Fruit fly (Drosophila melanogaster) whole organism, embryonic: ENCODE measurements around the gene dlt.

ENCODE experiments used
- CG10462 ChIP-seq: fragments of 200-800 bp; sonication (Bioruptor generic); optimal IDR thresholded peaks from 2 replicates; lab custom pipeline; 2016; ENCODE audit warnings: missing biosample characterization, missing genetic modification characterization
- CG11560 ChIP-seq: fragments of 200-800 bp; sonication (Bioruptor generic); IDR thresholded peaks from 3 replicates; pipeline ENCODE4 v1.3.6; 2022; ENCODE audit warnings: missing biosample characterization, missing genetic modification characterization
- CG12299 ChIP-seq: fragments of 200-800 bp; sonication (Bioruptor generic); optimal IDR thresholded peaks from 2 replicates; lab custom pipeline; 2018; ENCODE audit warnings: missing biosample characterization, mild to moderate bottlenecking, missing genetic modification characterization
- CG12942 ChIP-seq: fragments of 200-800 bp; sonication (Bioruptor generic); optimal IDR thresholded peaks from 3 replicates; lab custom pipeline; 2016; ENCODE audit warnings: missing biosample characterization, missing genetic modification characterization
- CG13123 ChIP-seq: fragments of 200-800 bp; sonication (Bioruptor generic); optimal IDR thresholded peaks from 2 replicates; lab custom pipeline; 2016; ENCODE audit warnings: missing biosample characterization, missing genetic modification characterization
- CG13775 ChIP-seq: fragments of 200-800 bp; sonication (Bioruptor generic); optimal IDR thresholded peaks from 3 replicates; lab custom pipeline; 2017; ENCODE audit warnings: missing biosample characterization, mild to moderate bottlenecking, missing genetic modification characterization
- CG13894 ChIP-seq: fragments of 200-800 bp; sonication (Bioruptor generic); optimal IDR thresholded peaks from 3 replicates; lab custom pipeline; 2018; ENCODE audit warnings: missing biosample characterization, mild to moderate bottlenecking, missing genetic modification characterization, moderate library complexity
- CG14965 ChIP-seq: fragments of 200-800 bp; sonication (Bioruptor generic); optimal IDR thresholded peaks from 2 replicates; lab custom pipeline; 2016; ENCODE audit warnings: missing biosample characterization, missing genetic modification characterization, borderline replicate concordance
- CG15514 ChIP-seq: fragments of 200-800 bp; sonication (Bioruptor generic); optimal IDR thresholded peaks from 3 replicates; lab custom pipeline; 2017; ENCODE audit warnings: missing biosample characterization, missing genetic modification characterization, mild to moderate bottlenecking, moderate library complexity, missing genetic modification reagents
- CG17912 ChIP-seq: fragments of 200-800 bp; sonication (Bioruptor generic); optimal IDR thresholded peaks from 2 replicates; lab custom pipeline; 2018; ENCODE audit warnings: missing biosample characterization, mild to moderate bottlenecking, missing genetic modification characterization
- CG18011 ChIP-seq: fragments of 200-800 bp; sonication (Bioruptor generic); optimal IDR thresholded peaks from 2 replicates; lab custom pipeline; 2017; ENCODE audit warnings: missing biosample characterization, missing genetic modification characterization, mild to moderate bottlenecking, moderate library complexity, missing genotype
- CG1832 ChIP-seq: fragments of 200-800 bp; sonication (Bioruptor generic); optimal IDR thresholded peaks from 2 replicates; lab custom pipeline; 2017; ENCODE audit warnings: missing biosample characterization, mild to moderate bottlenecking, missing genetic modification characterization, inconsistent platforms
- CG30020 ChIP-seq: fragments of 200-800 bp; optimal IDR thresholded peaks from 2 replicates; lab custom pipeline; 2019; ENCODE audit warnings: missing biosample characterization, mild to moderate bottlenecking, missing genetic modification characterization, moderate library complexity
- CG43689 ChIP-seq: fragments of 200-800 bp; sonication (Bioruptor generic); IDR thresholded peaks from 2 replicates; pipeline ENCODE4 v1.3.6; 2022; ENCODE audit warnings: missing biosample characterization, missing genetic modification characterization
- CHES-1-like ChIP-seq: fragments of 200-800 bp; sonication (Bioruptor generic); optimal IDR thresholded peaks from 2 replicates; lab custom pipeline; 2016; ENCODE audit warnings: missing biosample characterization, missing genetic modification characterization
- Dfd ChIP-seq, 2 experiments: fragments of >200 bp; optimal IDR thresholded peaks; 2 replicates each; lab custom pipeline; 2017; ENCODE audit warnings: missing biosample characterization in 2 of 2, missing genetic modification characterization in 2 of 2
- ERR ChIP-seq: fragments of 200-800 bp; sonication (Bioruptor generic); optimal IDR thresholded peaks from 2 replicates; lab custom pipeline; 2016; ENCODE audit warnings: missing biosample characterization, missing genetic modification characterization
- H2.0 ChIP-seq: fragments of 200-800 bp; sonication (Bioruptor generic); IDR thresholded peaks from 2 replicates; pipeline ENCODE4 v1.3.6; 2022; ENCODE audit warnings: missing biosample characterization, missing genetic modification characterization
- Hmr ChIP-seq: fragments of 200-800 bp; sonication (Bioruptor generic); optimal IDR thresholded peaks from 3 replicates; lab custom pipeline; 2017; ENCODE audit warnings: mild to moderate bottlenecking, missing biosample characterization, missing genetic modification reagents, missing genetic modification characterization
- Hr78 ChIP-seq, 2 experiments: fragments of 200-800 bp in 1 of 2; fragments of >200 bp in 1 of 2; sonication (Bioruptor generic) in 1 of 2; optimal IDR thresholded peaks; 2 replicates each; lab custom pipeline; 2017 to 2019; ENCODE audit warnings: missing biosample characterization in 2 of 2, missing genetic modification characterization in 2 of 2, mild to moderate bottlenecking in 1 of 2, moderate library complexity in 1 of 2
- Jarid2 ChIP-seq: fragments of 200-800 bp; sonication (Bioruptor generic); optimal IDR thresholded peaks from 3 replicates; lab custom pipeline; 2017; ENCODE audit warnings: mild to moderate bottlenecking, missing biosample characterization, missing genetic modification reagents, missing genetic modification characterization
- Mes4 ChIP-seq: fragments of 200-800 bp; sonication (Bioruptor generic); optimal IDR thresholded peaks from 2 replicates; lab custom pipeline; 2016; ENCODE audit warnings: missing biosample characterization, missing genetic modification characterization
- Myb ChIP-seq: fragments of 200-800 bp; sonication (Bioruptor generic); optimal IDR thresholded peaks from 2 replicates; lab custom pipeline; 2016; ENCODE audit warnings: missing biosample characterization, missing genetic modification characterization
- NC2α ChIP-seq: fragments of 200-800 bp; sonication (Bioruptor generic); optimal IDR thresholded peaks from 2 replicates; lab custom pipeline; 2016; ENCODE audit warnings: missing biosample characterization, missing genetic modification characterization
- Rfx ChIP-seq: fragments of 200-800 bp; sonication (Bioruptor generic); IDR thresholded peaks from 2 replicates; pipeline ENCODE4 v1.3.6; 2022; ENCODE audit warnings: missing biosample characterization, missing genetic modification characterization
- Spps ChIP-seq: fragments of 200-800 bp; sonication (Bioruptor generic); optimal IDR thresholded peaks from 2 replicates; lab custom pipeline; 2018; ENCODE audit warnings: missing biosample characterization, mild to moderate bottlenecking, missing genetic modification characterization
- Sry-β ChIP-seq: fragments of 200-800 bp; sonication (Bioruptor generic); optimal IDR thresholded peaks from 2 replicates; lab custom pipeline; 2018; ENCODE audit warnings: missing biosample characterization, mild to moderate bottlenecking, missing genetic modification characterization, moderate library complexity
- Trl ChIP-seq, 3 experiments: fragments of >200 bp in 2 of 3; fragments of 200-800 bp in 1 of 3; sonication (Bioruptor generic) in 1 of 3; optimal IDR thresholded peaks; 2 replicates in 1 of 3; 3 replicates in 2 of 3; lab custom pipeline; 2016 to 2017; ENCODE audit warnings: missing biosample characterization in 1 of 3, missing genetic modification characterization in 1 of 3
- ara ChIP-seq: fragments of 200-800 bp; sonication (Bioruptor generic); IDR thresholded peaks from 2 replicates; pipeline ENCODE4 v1.3.6; 2022; ENCODE audit warnings: missing biosample characterization, missing genetic modification characterization
- bbx ChIP-seq: fragments of 200-800 bp; sonication (Bioruptor generic); IDR thresholded peaks from 2 replicates; pipeline ENCODE4 v1.3.6; 2022; ENCODE audit warnings: missing biosample characterization, missing genetic modification characterization; ENCODE audit not compliant: partially characterized antibody
- dm ChIP-seq: fragments of 200-800 bp; sonication (Bioruptor generic); optimal IDR thresholded peaks from 3 replicates; lab custom pipeline; 2016; ENCODE audit warnings: missing biosample characterization, missing genetic modification characterization
- dmrt11E ChIP-seq: fragments of 200-800 bp; sonication (Bioruptor generic); optimal IDR thresholded peaks from 3 replicates; lab custom pipeline; 2018; ENCODE audit warnings: missing biosample characterization, mild to moderate bottlenecking, missing genetic modification characterization, moderate library complexity
- dpn ChIP-seq, 2 experiments: fragments of 200-800 bp; sonication (Bioruptor generic); optimal IDR thresholded peaks; 3 replicates each; lab custom pipeline; 2016; ENCODE audit warnings: missing biosample characterization in 2 of 2, missing genetic modification characterization in 2 of 2
- fd102C ChIP-seq: fragments of 200-800 bp; sonication (Bioruptor generic); optimal IDR thresholded peaks from 2 replicates; lab custom pipeline; 2018; ENCODE audit warnings: missing biosample characterization, mild to moderate bottlenecking, missing genetic modification characterization, moderate library complexity
- fd3F ChIP-seq: fragments of 200-800 bp; sonication (Bioruptor generic); optimal IDR thresholded peaks from 2 replicates; lab custom pipeline; 2018; ENCODE audit warnings: missing biosample characterization, mild to moderate bottlenecking, missing genetic modification characterization, moderate library complexity
- ham ChIP-seq: fragments of 200-800 bp; sonication (Bioruptor generic); IDR thresholded peaks from 2 replicates; pipeline ENCODE4 v1.3.6; 2022; ENCODE audit warnings: missing biosample characterization, missing genetic modification characterization
- her ChIP-seq: fragments of 200-800 bp; sonication (Bioruptor generic); optimal IDR thresholded peaks from 2 replicates; lab custom pipeline; 2016; ENCODE audit warnings: missing biosample characterization, missing genetic modification characterization
- lilli ChIP-seq: fragments of 200-800 bp; sonication (Bioruptor generic); optimal IDR thresholded peaks from 3 replicates; lab custom pipeline; 2016; ENCODE audit warnings: missing biosample characterization, missing genetic modification characterization
- luna ChIP-seq: fragments of 200-800 bp; sonication (Bioruptor generic); optimal IDR thresholded peaks from 2 replicates; lab custom pipeline; 2016; ENCODE audit warnings: missing biosample characterization, missing genetic modification characterization
- otp ChIP-seq: fragments of 200-800 bp; sonication (Bioruptor generic); IDR thresholded peaks from 3 replicates; pipeline ENCODE4, ENCODE4 v1.3.6; 2022; ENCODE audit warnings: missing biosample characterization, missing genetic modification characterization
- p53 ChIP-seq: fragments of 200-800 bp; sonication (Bioruptor generic); optimal IDR thresholded peaks from 2 replicates; lab custom pipeline; 2016; ENCODE audit warnings: missing biosample characterization, missing genetic modification characterization
- pho ChIP-seq: fragments of 200-800 bp; sonication (Bioruptor generic); optimal IDR thresholded peaks from 2 replicates; lab custom pipeline; 2016; ENCODE audit warnings: missing biosample characterization, missing genetic modification characterization
- sna ChIP-seq: fragments of 200-800 bp; sonication (Bioruptor generic); IDR thresholded peaks from 2 replicates; pipeline ENCODE4 v1.3.6; 2022; ENCODE audit warnings: missing biosample characterization, missing genetic modification characterization; ENCODE audit not compliant: partially characterized antibody
- tap ChIP-seq: fragments of 200-800 bp; optimal IDR thresholded peaks from 3 replicates; lab custom pipeline; 2019; ENCODE audit warnings: missing biosample characterization, mild to moderate bottlenecking, missing genetic modification characterization, moderate library complexity
- vnd ChIP-seq: fragments of 200-800 bp; sonication (Bioruptor generic); IDR thresholded peaks from 3 replicates; pipeline ENCODE4 v1.3.6; 2022; ENCODE audit warnings: missing biosample characterization, missing genetic modification characterization; ENCODE audit not compliant: partially characterized antibody
- wor ChIP-seq: fragments of 200-800 bp; sonication (Bioruptor generic); IDR thresholded peaks from 2 replicates; pipeline ENCODE4 v1.3.6; 2022; ENCODE audit warnings: missing biosample characterization, missing genetic modification characterization
- z ChIP-seq: fragments of 200-800 bp; sonication (Bioruptor generic); IDR thresholded peaks from 3 replicates; pipeline ENCODE4 v1.3.6; 2022; ENCODE audit warnings: missing biosample characterization, missing genetic modification characterization
- zen ChIP-seq: fragments of 200-800 bp; sonication (Bioruptor generic); optimal IDR thresholded peaks from 3 replicates; lab custom pipeline; 2018; ENCODE audit warnings: missing biosample characterization, mild to moderate bottlenecking, missing genetic modification characterization, moderate library complexity

dlt gene

dm6 chr3L:1746338-1747199 is 48.6 kb downstream of the dlt start, which contains the start of gene CG13921 (continued):
- peak; percentile 97 for TF ChIP-seq ERR (GFP tag; lab: Kevin White, UChicago)
- peak; percentile 88 for TF ChIP-seq CG18011 (GFP tag; lab: Kevin White, UChicago)
- TF ChIP-seq pho (GFP tag; lab: Kevin White, UChicago): peak; percentile 97
- peak; percentile 98 for TF ChIP-seq Mes4 (GFP tag; lab: Kevin White, UChicago)
- TF ChIP-seq CG13894: peak; percentile 92
- TF ChIP-seq vnd: no peak
- peak; percentile 93 for TF ChIP-seq Myb
- TF ChIP-seq dpn (GFP tag; optimal IDR thresholded peaks at IDR 0.05; lab: Kevin White, UChicago): peak; percentile 99
- TF ChIP-seq Hmr (GFP tag; lab: Kevin White, UChicago): peak; percentile 98
- peak; percentile 99 for TF ChIP-seq lilli (GFP tag; lab: Kevin White, UChicago)
- TF ChIP-seq CG13775 (GFP tag; lab: Kevin White, UChicago): peak; percentile 99
- TF ChIP-seq CG12299 (tag; lab: Kevin White, UChicago): peak; percentile 96
- peak; percentile 98 for TF ChIP-seq CG12942
- TF ChIP-seq bbx (GFP tag; lab: Robert Waterston, UW): no peak
- no peak for TF ChIP-seq Dfd (GFP tag; optimal IDR thresholded peaks at IDR 0.05; lab: Kevin White, UChicago)
- peak; percentile 98 for TF ChIP-seq wor (GFP tag; lab: Robert Waterston, UW)
- TF ChIP-seq Hr78 (GFP tag; optimal IDR thresholded peaks at IDR 0.05; lab: Kevin White, UChicago): peak in 1 of 2 experiments; percentile 92
- TF ChIP-seq ham (GFP tag; lab: Robert Waterston, UW): peak; percentile 96
- TF ChIP-seq CG10462: peak; percentile 99
- TF ChIP-seq otp (GFP tag; lab: Robert Waterston, UW): peak; percentile 100
- TF ChIP-seq tap (tag; lab: Kevin White, UChicago): peak; percentile 98
- TF ChIP-seq luna: peak; percentile 98
- TF ChIP-seq CG14965: peak; percentile 93
- TF ChIP-seq fd3F: peak; percentile 96
- TF ChIP-seq Sry-β (GFP tag; lab: Kevin White, UChicago): peak; percentile 77
- no peak for TF ChIP-seq CG1832
- peak; percentile 87 for TF ChIP-seq CG17912 (GFP tag; lab: Kevin White, UChicago)
- TF ChIP-seq CG30020: peak; percentile 87
- TF ChIP-seq CHES-1-like (GFP tag; lab: Kevin White, UChicago): peak; percentile 98
- peak; percentile 93 for TF ChIP-seq Jarid2 (GFP tag; lab: Kevin White, UChicago)
- peak; percentile 98 for TF ChIP-seq CG13123 (GFP tag; lab: Kevin White, UChicago)
- TF ChIP-seq CG43689 (GFP tag; lab: Robert Waterston, UW): peak; percentile 96
- TF ChIP-seq dm: peak; percentile 97
- TF ChIP-seq sna: no peak
- peak; percentile 100 for TF ChIP-seq dmrt11E (tag; lab: Kevin White, UChicago)
- TF ChIP-seq her: peak; percentile 97
- TF ChIP-seq p53 (GFP tag; lab: Kevin White, UChicago): peak; percentile 98
- TF ChIP-seq Rfx (GFP tag; lab: Robert Waterston, UW): peak; percentile 99
- TF ChIP-seq zen (tag; lab: Kevin White, UChicago): peak; percentile 100
- peak; percentile 92 for TF ChIP-seq CG15514
- peak; percentile 100 for TF ChIP-seq ara
- TF ChIP-seq Trl (optimal IDR thresholded peaks at IDR 0.05; lab: Kevin White, UChicago): peak; percentile 32 to 35
- TF ChIP-seq Trl (GFP tag; optimal IDR thresholded peaks at IDR 0.05; lab: Kevin White, UChicago): peak; percentile 100
- TF ChIP-seq Spps (tag; lab: Kevin White, UChicago): peak; percentile 99
- peak; percentile 100 for TF ChIP-seq fd102C (GFP tag; lab: Kevin White, UChicago)
- TF ChIP-seq NC2α: peak; percentile 98
- peak; percentile 89 for TF ChIP-seq CG11560
- TF ChIP-seq z (GFP tag; lab: Robert Waterston, UW): peak; percentile 87
- TF ChIP-seq H2.0 (GFP tag; lab: Robert Waterston, UW): peak; percentile 99
